Fruit fly (Drosophila melanogaster): ENCODE measurements around the gene ArgRS.
A peak's percentile ranks its signal among the peaks of the same experiment; 100 is the strongest.

Gene ArgRS

DNA sequence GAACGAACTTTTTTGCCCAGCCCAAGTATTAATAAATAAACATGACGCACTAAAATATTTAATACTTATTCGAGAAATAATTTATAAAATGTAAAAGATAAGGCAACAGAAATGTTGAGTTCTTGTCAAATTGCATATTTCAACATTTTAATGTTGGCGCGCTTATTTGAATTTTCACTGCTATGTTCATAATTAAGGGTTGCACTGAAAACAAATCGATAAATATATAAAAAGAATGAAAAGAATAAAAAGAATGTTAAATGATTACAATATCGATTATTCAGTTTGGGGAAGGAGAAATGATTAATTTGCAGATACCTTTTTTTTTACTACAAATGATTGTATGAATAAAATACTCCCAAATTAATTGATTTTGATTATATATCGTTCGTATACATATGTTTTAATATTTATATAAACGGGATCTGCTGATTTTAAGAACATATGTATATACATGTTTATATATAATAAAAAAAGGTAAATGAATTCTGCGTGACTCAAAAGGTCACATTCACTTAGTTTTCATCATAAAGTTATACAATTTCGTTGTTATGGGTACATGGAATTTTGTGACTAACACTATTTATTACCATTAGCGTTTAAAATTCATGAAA, 23.0 kb upstream of the ArgRS start (continued):
- TF ChIP-seq MESR4 (GFP tag; optimal IDR thresholded peaks at IDR 0.05) (no peak), CG14965 (GFP tag; optimal IDR thresholded peaks at IDR 0.05; ENCODE audit: borderline replicate concordance) (no peak), CG42726 (GFP tag; IDR thresholded peaks at IDR 0.05; ENCODE audit: partially characterized antibody) (no peak), CG10274 (GFP tag; optimal IDR thresholded peaks at IDR 0.05) (no peak), CG4617 (GFP tag; optimal IDR thresholded peaks at IDR 0.05; ENCODE audit: borderline replicate concordance) (no peak), Dfd (GFP tag; optimal IDR thresholded peaks at IDR 0.05) (no peak), pzg (GFP tag; optimal IDR thresholded peaks at IDR 0.05) (peak; percentile 27), yki (optimal IDR thresholded peaks at IDR 0.05) (no peak), HmgD (GFP tag; optimal IDR thresholded peaks at IDR 0.05) (no peak), CG13123 (GFP tag; optimal IDR thresholded peaks at IDR 0.05) (no peak), zfh1 (GFP tag; IDR thresholded peaks at IDR 0.05) (no peak), Lpt (GFP tag; optimal IDR thresholded peaks at IDR 0.05) (no peak), Pdp1 (GFP tag; optimal IDR thresholded peaks at IDR 0.05) (peak in 1 of 2 experiments; percentile 11), wdn (GFP tag; IDR thresholded peaks at IDR 0.05) (no peak), abd-A (tag; optimal IDR thresholded peaks at IDR 0.05) (peak; percentile 34), CG15073 (GFP tag; optimal IDR thresholded peaks at IDR 0.05) (no peak), CG14710 (tag; optimal IDR thresholded peaks at IDR 0.05) (peak; percentile 14), CG13287 (GFP tag; IDR thresholded peaks at IDR 0.05; ENCODE audit: partially characterized antibody) (peak; percentile 42; the same call in 1 of the 2 replicates), CG3838 (GFP tag; optimal IDR thresholded peaks at IDR 0.05) (no peak), CG9215 (GFP tag; IDR thresholded peaks at IDR 0.05) (no peak), CG1602 (GFP tag; optimal IDR thresholded peaks at IDR 0.05) (no peak), CG32767 (GFP tag; IDR thresholded peaks at IDR 0.05) (no peak), ap (GFP tag; IDR thresholded peaks at IDR 0.05) (no peak), CG10267 (tag; optimal IDR thresholded peaks at IDR 0.05) (peak; percentile 8), aop (GFP tag; IDR thresholded peaks at IDR 0.05) (no peak), Elba2 (GFP tag; optimal IDR thresholded peaks at IDR 0.05) (no peak), CG17802 (tag; optimal IDR thresholded peaks at IDR 0.05) (no peak), lmd (GFP tag; IDR thresholded peaks at IDR 0.05) (no peak), Med (GFP tag) (no peak), CG1603 (tag; optimal IDR thresholded peaks at IDR 0.05) (peak; percentile 9), CoRest (tag; optimal IDR thresholded peaks at IDR 0.05) (no peak), CG1529 (GFP tag; optimal IDR thresholded peaks at IDR 0.05) (no peak), Nf-YC (tag; optimal IDR thresholded peaks at IDR 0.05) (no peak), Opbp (GFP tag; IDR thresholded peaks at IDR 0.05; ENCODE audit: partially characterized antibody) (peak; percentile 16; the same call in 1 of the 3 replicates), salm (tag; optimal IDR thresholded peaks at IDR 0.05) (no peak), Stat92E (GFP tag; optimal IDR thresholded peaks at IDR 0.05) (no peak), GATAe (GFP tag; conservative IDR thresholded peaks at IDR 0.05) (no peak), CG9876 (GFP tag; optimal IDR thresholded peaks at IDR 0.05) (no peak), CG6254 (GFP tag; optimal IDR thresholded peaks at IDR 0.05) (peak; percentile 37)

DNA sequence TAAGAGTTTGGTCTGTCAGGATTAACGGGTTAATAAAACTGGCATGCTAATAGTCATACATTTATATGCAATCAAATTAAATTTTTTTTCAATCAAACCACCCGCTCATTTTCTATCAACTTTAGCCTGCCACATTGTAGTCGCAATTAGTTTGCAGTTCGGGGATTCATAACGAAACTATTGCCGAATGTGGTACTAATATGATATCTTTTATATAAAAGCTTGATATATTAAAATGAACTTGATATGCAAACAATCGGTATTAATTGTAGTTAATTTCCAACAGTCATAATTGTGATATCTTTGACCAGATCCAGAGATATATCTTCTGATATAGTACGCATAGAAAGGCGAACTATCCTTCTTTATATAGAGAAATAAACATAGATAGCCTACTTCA, 22.1 kb upstream of the ArgRS start:
- TF ChIP-seq sens (GFP tag) (peak; percentile 61), Med (GFP tag) (peak; percentile 20), CG12104 (GFP tag; optimal IDR thresholded peaks at IDR 0.05) (no peak), CG13894 (tag; optimal IDR thresholded peaks at IDR 0.05) (no peak)
